Fruit fly (Drosophila melanogaster): ENCODE data around the gene CG18557.

dm6 chr2L:2894356-2894755 is 48.8 kb upstream of the CG18557 start:
- TF ChIP-seq toe (GFP tag; optimal IDR thresholded peaks at IDR 0.05) (no peak), bab1 (GFP tag; optimal IDR thresholded peaks at IDR 0.05) (no peak), CG14711 (tag; optimal IDR thresholded peaks at IDR 0.05) (no peak), CG12768 (GFP tag; optimal IDR thresholded peaks at IDR 0.05) (no peak), kay (GFP tag; ENCODE audit: borderline replicate concordance) (no peak)
